Worm (Caenorhabditis elegans) whole organism, L2 larva: Measurements from ENCODE around the gene M60.7.
A peak's percentile ranks its signal among the peaks of the same experiment; 100 is the strongest.

ENCODE experiments used
- F13H6.1 ChIP-seq: sonication (generic microtip); optimal IDR thresholded peaks from 2 replicates; lab custom pipeline; 2016; ENCODE audit warnings: missing genetic modification characterization, missing compliant biosample characterization
- ZK546.5 ChIP-seq: sonication (generic microtip); optimal IDR thresholded peaks from 2 replicates; lab custom pipeline; 2017; ENCODE audit warnings: missing biosample characterization, missing genetic modification characterization
- ama-1 ChIP-seq: fragments of 150-350 bp; optimal IDR thresholded peaks from 2 replicates; lab custom pipeline; 2018; ENCODE audit warnings: inconsistent platforms
- blmp-1 ChIP-seq: sonication (generic microtip); optimal IDR thresholded peaks from 2 replicates; lab custom pipeline; 2017; ENCODE audit warnings: missing genetic modification characterization, mild to moderate bottlenecking, missing compliant biosample characterization, antibody characterized with exemption, moderate library complexity; ENCODE audit not compliant: insufficient read depth
- ceh-82 ChIP-seq: fragments of 150-350 bp; optimal IDR thresholded peaks from 2 replicates; lab custom pipeline; 2014; ENCODE audit warnings: missing biosample characterization, missing genetic modification characterization
- lin-13 ChIP-seq: fragments of 150-350 bp; optimal IDR thresholded peaks from 2 replicates; lab custom pipeline; 2014; ENCODE audit warnings: missing biosample characterization, missing genetic modification reagents, missing genetic modification characterization
- nhr-11 ChIP-seq: fragments of 150-350 bp; optimal IDR thresholded peaks from 2 replicates; lab custom pipeline; 2014; ENCODE audit warnings: missing biosample characterization, missing genetic modification characterization
- nhr-25 ChIP-seq: fragments of 150-350 bp; sonication (generic microtip); optimal IDR thresholded peaks from 3 replicates; lab custom pipeline; 2014; ENCODE audit warnings: missing biosample characterization, missing genetic modification characterization
- nhr-77 ChIP-seq: fragments of 150-350 bp; optimal IDR thresholded peaks from 2 replicates; lab custom pipeline; 2014; ENCODE audit warnings: missing biosample characterization, missing genetic modification characterization
- skn-1 ChIP-seq: sonication (generic microtip); optimal IDR thresholded peaks from 2 replicates; lab custom pipeline; 2017; ENCODE audit warnings: missing biosample characterization, missing genetic modification characterization
- snpc-4 ChIP-seq: fragments of 150-350 bp; optimal IDR thresholded peaks from 2 replicates; lab custom pipeline; 2014; ENCODE audit warnings: missing biosample characterization, missing genetic modification characterization
- zag-1 ChIP-seq: fragments of 150-350 bp; optimal IDR thresholded peaks from 2 replicates; lab custom pipeline; 2014; ENCODE audit warnings: missing biosample characterization, missing genetic modification characterization

DNA sequence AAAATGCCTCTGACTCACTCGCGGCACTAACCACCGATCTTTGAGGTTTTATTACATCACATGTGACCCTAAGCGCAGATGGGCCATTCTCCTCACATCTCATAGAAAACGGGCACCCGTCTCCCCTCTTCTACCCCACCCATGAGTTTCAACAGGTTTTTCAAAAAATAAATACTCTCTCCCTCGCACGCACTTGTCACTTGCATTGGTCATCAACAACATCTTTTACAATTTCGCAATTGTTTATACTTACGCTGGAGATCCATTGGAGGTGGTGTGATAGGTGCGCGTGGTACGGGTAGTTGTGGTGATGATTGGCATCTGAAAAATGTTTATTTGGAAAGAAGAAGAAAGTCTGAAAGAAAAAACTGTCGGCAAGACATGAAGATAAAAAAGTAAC lies 25.0 kb downstream of the M60.7 start, which contains the start of gene M60.4:
- TF ChIP-seq lin-13 (peak; percentile 58), ceh-82 (no peak), F13H6.1 (peak; percentile 47), snpc-4 (tag; lab: Kevin White, UChicago) (no peak), ZK546.5 (tag; lab: Kevin White, UChicago) (no peak), skn-1 (tag; lab: Kevin White, UChicago) (no peak), blmp-1 (tag; lab: Kevin White, UChicago) (peak; percentile 78), zag-1 (tag; lab: Kevin White, UChicago) (no peak), nhr-77 (tag; lab: Kevin White, UChicago) (no peak), nhr-11 (tag; lab: Kevin White, UChicago) (no peak), ama-1 (lab: Kevin White, UChicago) (no peak), nhr-25 (peak; percentile 94)
